Fruit fly (Drosophila melanogaster) whole organism, prepupa: ENCODE results near the gene gzl.

Source experiments
- CG11902 ChIP-seq: fragments of 200-800 bp; sonication (Bioruptor generic); optimal IDR thresholded peaks from 3 replicates; lab custom pipeline; 2016; ENCODE audit warnings: missing biosample characterization, missing genetic modification characterization
- CG31627 ChIP-seq: fragments of 200-800 bp; sonication (Bioruptor generic); optimal IDR thresholded peaks from 3 replicates; lab custom pipeline; 2016; ENCODE audit warnings: missing biosample characterization, missing genetic modification characterization
- CG8119 ChIP-seq: fragments of 200-800 bp; sonication (Bioruptor generic); IDR thresholded peaks from 3 replicates; pipeline ENCODE4 v1.3.6; 2022; ENCODE audit warnings: missing biosample characterization, missing genetic modification characterization
- Gug ChIP-seq: fragments of 200-800 bp; sonication (Bioruptor generic); IDR thresholded peaks from 2 replicates; pipeline ENCODE4 v1.3.6; 2022; ENCODE audit warnings: missing biosample characterization, missing genetic modification characterization
- Lpt ChIP-seq: fragments of 200-800 bp; sonication (Bioruptor generic); optimal IDR thresholded peaks from 3 replicates; lab custom pipeline; 2016; ENCODE audit warnings: missing biosample characterization, missing genetic modification characterization
- OdsH ChIP-seq: fragments of 200-800 bp; sonication (Bioruptor generic); optimal IDR thresholded peaks from 3 replicates; lab custom pipeline; 2016; ENCODE audit warnings: missing biosample characterization, missing genetic modification characterization

- TF ChIP-seq CG8119 (GFP tag; lab: Robert Waterston, UW), result no peak
- TF ChIP-seq OdsH, result no peak
- TF ChIP-seq CG31627 (GFP tag; lab: Kevin White, UChicago), result no peak
- TF ChIP-seq Gug (GFP tag; lab: Robert Waterston, UW), result no peak
- TF ChIP-seq Lpt (GFP tag; lab: Kevin White, UChicago), result no peak
- no peak for TF ChIP-seq CG11902 (GFP tag; lab: Kevin White, UChicago)
Observed at dm6 chr3R:6342702-6343101, 40.0 kb upstream of the gzl start, which contains the start of gene CG10298.
